Worm (Caenorhabditis elegans): Measurements from ENCODE around the gene K10H10.13.

DNA sequence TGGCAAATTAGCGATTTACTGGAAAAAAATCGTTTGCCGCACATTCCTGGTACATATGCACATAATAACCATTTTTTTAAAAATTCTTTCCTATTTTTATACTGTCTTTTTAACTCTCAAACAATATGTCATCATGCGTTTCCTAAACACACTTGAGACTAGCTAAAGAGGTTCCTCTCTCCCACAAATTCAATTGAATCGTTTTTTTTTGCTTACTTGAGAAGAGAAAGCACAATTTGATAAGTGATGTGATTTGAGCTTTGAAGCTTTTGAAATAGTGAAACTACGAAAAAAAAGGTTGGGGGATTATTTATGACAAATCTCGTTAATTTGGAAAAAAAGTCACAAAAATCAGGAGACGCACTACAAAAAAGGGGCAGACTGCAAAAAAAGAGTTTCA lies 43.9 kb upstream of the K10H10.13 start:
- TF ChIP-seq hlh-15 (tag; optimal IDR thresholded peaks at IDR 0.05), result no peak
- no peak for TF ChIP-seq pha-4 (tag; optimal IDR thresholded peaks at IDR 0.05)
- no peak for TF ChIP-seq pat-9 (tag; optimal IDR thresholded peaks at IDR 0.05)
- TF ChIP-seq tbx-2 (tag; optimal IDR thresholded peaks at IDR 0.05), result no peak
- TF ChIP-seq K09A11.1 (tag; optimal IDR thresholded peaks at IDR 0.05; ENCODE audit: insufficient read depth), result no peak
- TF ChIP-seq ceh-22 (tag; optimal IDR thresholded peaks at IDR 0.05), result no peak
- no peak for TF ChIP-seq C08G9.2 (tag; optimal IDR thresholded peaks at IDR 0.05)
- TF ChIP-seq ceh-14 (tag; optimal IDR thresholded peaks at IDR 0.05), result no peak
- no peak for TF ChIP-seq fkh-10 (GFP tag; optimal IDR thresholded peaks at IDR 0.05)
- TF ChIP-seq elt-2 (tag; optimal IDR thresholded peaks at IDR 0.05), result no peak
- TF ChIP-seq tbx-7 (tag; optimal IDR thresholded peaks at IDR 0.05), result no peak
- TF ChIP-seq unc-55 (GFP tag; optimal IDR thresholded peaks at IDR 0.05), result no peak
